In the genomic region with DNA sequence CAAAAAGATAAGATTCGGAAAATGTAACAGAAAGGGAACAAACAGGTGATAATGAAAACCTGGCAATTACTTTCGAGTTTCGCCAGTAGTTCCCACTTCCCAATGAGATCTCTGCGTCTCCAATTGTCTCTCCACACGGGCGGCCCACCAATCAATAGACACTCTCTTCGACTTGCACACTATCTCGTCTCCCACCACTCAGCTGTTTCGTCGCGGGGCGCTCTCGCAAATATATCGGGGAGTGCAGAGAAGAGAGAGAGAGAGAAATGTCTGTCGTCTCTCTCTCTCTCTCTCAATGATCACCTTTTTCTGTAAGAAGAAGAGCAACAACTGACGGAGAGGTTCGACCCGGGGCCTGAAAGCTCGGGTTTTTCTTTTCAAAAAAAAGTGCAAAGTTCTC, we compare ENCODE assay signal across 3 worm cellular contexts.
TF ChIP-seq lines count a peak whose summit lies in the region.

No protein-coding gene starts in this region.

TF ChIP-seq in whole organism, L2 larva, 48 proteins besides CTCF, POLR2A, EP300 and RAD21 (continued from another document):
- TF ChIP-seq ztf-4 (tag; optimal IDR thresholded peaks at IDR 0.05; lab: Kevin White, UChicago), result peak; percentile 87
- TF ChIP-seq ztf-11 (tag; optimal IDR thresholded peaks at IDR 0.05; lab: Kevin White, UChicago), result no peak
- peak; percentile 85 for TF ChIP-seq nhr-129 (tag; optimal IDR thresholded peaks at IDR 0.05; lab: Kevin White, UChicago)
- peak; percentile 9 for TF ChIP-seq Y55F3AM.14 (GFP tag; optimal IDR thresholded peaks at IDR 0.05; lab: Kevin White, UChicago)
- peak; percentile 66 for TF ChIP-seq lin-13 (GFP tag; optimal IDR thresholded peaks at IDR 0.05; lab: Kevin White, UChicago)
- no peak for TF ChIP-seq R02D3.7 (tag; optimal IDR thresholded peaks at IDR 0.05; lab: Kevin White, UChicago)
- peak; percentile 58 for TF ChIP-seq lin-11 (tag; optimal IDR thresholded peaks at IDR 0.05; lab: Kevin White, UChicago)
- no peak for TF ChIP-seq ceh-82 (tag; optimal IDR thresholded peaks at IDR 0.05; lab: Kevin White, UChicago)
- no peak for TF ChIP-seq nhr-23 (tag; optimal IDR thresholded peaks at IDR 0.05; lab: Kevin White, UChicago)
- no peak for TF ChIP-seq nhr-6 (tag; optimal IDR thresholded peaks at IDR 0.05; lab: Kevin White, UChicago)
- peak; percentile 43 for TF ChIP-seq zag-1 (tag; optimal IDR thresholded peaks at IDR 0.05; lab: Kevin White, UChicago)
- TF ChIP-seq unc-39 (tag; optimal IDR thresholded peaks at IDR 0.05; lab: Kevin White, UChicago), result no peak
- peak; percentile 77 for TF ChIP-seq gmeb-1 (tag; optimal IDR thresholded peaks at IDR 0.05; lab: Kevin White, UChicago)
- no peak for TF ChIP-seq aly-2 (tag; optimal IDR thresholded peaks at IDR 0.05; lab: Kevin White, UChicago)
- TF ChIP-seq dmd-4 (tag; optimal IDR thresholded peaks at IDR 0.05; lab: Kevin White, UChicago), result no peak
- TF ChIP-seq peb-1 (tag; optimal IDR thresholded peaks at IDR 0.05; lab: Kevin White, UChicago), result no peak
- TF ChIP-seq ceh-16 (tag; optimal IDR thresholded peaks at IDR 0.05; lab: Kevin White, UChicago), result peak; percentile 56
- TF ChIP-seq fos-1 (tag; optimal IDR thresholded peaks at IDR 0.05; lab: Kevin White, UChicago), result peak; percentile 88
- no peak for TF ChIP-seq nhr-12 (tag; optimal IDR thresholded peaks at IDR 0.05; lab: Kevin White, UChicago)
- peak; percentile 83 for TF ChIP-seq egl-27 (tag; optimal IDR thresholded peaks at IDR 0.05; lab: Kevin White, UChicago)
- TF ChIP-seq skn-1 (tag; optimal IDR thresholded peaks at IDR 0.05; lab: Kevin White, UChicago), result no peak
- peak; percentile 92 for TF ChIP-seq C34F6.9 (tag; optimal IDR thresholded peaks at IDR 0.05; lab: Kevin White, UChicago)
- no peak for TF ChIP-seq ZK546.5 (tag; optimal IDR thresholded peaks at IDR 0.05; lab: Kevin White, UChicago)
- no peak for TF ChIP-seq lin-39 (tag; optimal IDR thresholded peaks at IDR 0.05; lab: Kevin White, UChicago)
- no peak for TF ChIP-seq mbf-1 (tag; optimal IDR thresholded peaks at IDR 0.05; lab: Kevin White, UChicago)
- TF ChIP-seq crh-2 (tag; optimal IDR thresholded peaks at IDR 0.05; lab: Kevin White, UChicago), result peak; percentile 83
- TF ChIP-seq nhr-77 (tag; optimal IDR thresholded peaks at IDR 0.05; lab: Kevin White, UChicago), result peak; percentile 31
TF ChIP-seq in whole organism, L2 larva: peak in this region for 26.

TF ChIP-seq in whole organism, L4 larva, 104 proteins besides CTCF, POLR2A, EP300 and RAD21 (continued from another document and continues in another):
- TF ChIP-seq ceh-20 (GFP tag; IDR thresholded peaks at IDR 0.05; lab: Robert Waterston, UW), result peak; percentile 79
- TF ChIP-seq F37D6.2 (tag; optimal IDR thresholded peaks at IDR 0.05; lab: Kevin White, UChicago), result peak; percentile 43
- TF ChIP-seq D1046.2 (GFP tag; IDR thresholded peaks at IDR 0.05; lab: Robert Waterston, UW), result no peak
- TF ChIP-seq fos-1 (tag; optimal IDR thresholded peaks at IDR 0.05; lab: Kevin White, UChicago), result no peak
- TF ChIP-seq F44E2.7 (GFP tag; IDR thresholded peaks at IDR 0.05; lab: Robert Waterston, UW), result no peak
- peak; percentile 29 for TF ChIP-seq ama-1 (optimal IDR thresholded peaks at IDR 0.05; lab: Kevin White, UChicago)
- peak; percentile 17 for TF ChIP-seq jun-1 (tag; optimal IDR thresholded peaks at IDR 0.05; lab: Kevin White, UChicago)
- TF ChIP-seq F10B5.3 (tag; optimal IDR thresholded peaks at IDR 0.05; lab: Kevin White, UChicago), result no peak
- TF ChIP-seq lin-29 (GFP tag; IDR thresholded peaks at IDR 0.05; lab: Robert Waterston, UW), result no peak
- TF ChIP-seq R02D3.7 (tag; optimal IDR thresholded peaks at IDR 0.05; lab: Kevin White, UChicago), result no peak
- TF ChIP-seq daf-8 (GFP tag; IDR thresholded peaks at IDR 0.05; lab: Robert Waterston, UW), result no peak
- peak; percentile 93 for TF ChIP-seq lin-1 (GFP tag; IDR thresholded peaks at IDR 0.05; lab: Robert Waterston, UW)
- peak; percentile 17 to 53 for TF ChIP-seq mdl-1 (tag; optimal IDR thresholded peaks at IDR 0.05; lab: Kevin White, UChicago)
- TF ChIP-seq nhr-25 (tag; optimal IDR thresholded peaks at IDR 0.05; lab: Kevin White, UChicago; ENCODE audit: borderline replicate concordance, insufficient read depth), result peak; percentile 56
- peak; percentile 76 for TF ChIP-seq nhr-11 (tag; optimal IDR thresholded peaks at IDR 0.05; lab: Kevin White, UChicago)
- TF ChIP-seq zfp-3 (GFP tag; conservative IDR thresholded peaks at IDR 0.05; lab: Robert Waterston, UW), result peak; percentile 68; the same call in 1 of the 2 replicates
- no peak for TF ChIP-seq F26F4.8 (GFP tag; conservative IDR thresholded peaks at IDR 0.05; lab: Robert Waterston, UW)
- TF ChIP-seq lsy-2 (tag; optimal IDR thresholded peaks at IDR 0.05; lab: Kevin White, UChicago), result peak; percentile 51 to 81
- 0 out of 2 replicates have a peak, but pooled peaks have one; percentile 23 for TF ChIP-seq nhr-42 (GFP tag; IDR thresholded peaks at IDR 0.05; lab: Robert Waterston, UW)
- no peak for TF ChIP-seq zip-2 (tag; optimal IDR thresholded peaks at IDR 0.05; lab: Kevin White, UChicago)
- peak; percentile 83 for TF ChIP-seq rbr-2 (tag; optimal IDR thresholded peaks at IDR 0.05; lab: Kevin White, UChicago)
- no peak for TF ChIP-seq ztf-11 (tag; optimal IDR thresholded peaks at IDR 0.05; lab: Kevin White, UChicago)
- peak; percentile 54; the same call in 1 of the 2 replicates for TF ChIP-seq madf-9 (GFP tag; conservative IDR thresholded peaks at IDR 0.05; lab: Robert Waterston, UW)
- no peak for TF ChIP-seq aha-1 (tag; lab: Kevin White, UChicago)
- TF ChIP-seq Y48G9A.11 (GFP tag; IDR thresholded peaks at IDR 0.05; lab: Robert Waterston, UW), result no peak
- TF ChIP-seq lin-38 (GFP tag; IDR thresholded peaks at IDR 0.05; lab: Robert Waterston, UW), result peak; percentile 68
- peak; percentile 52 for TF ChIP-seq dpl-1 (GFP tag; optimal IDR thresholded peaks at IDR 0.05; lab: Kevin White, UChicago)
- no peak for TF ChIP-seq nhr-237 (tag; optimal IDR thresholded peaks at IDR 0.05; lab: Kevin White, UChicago)
- TF ChIP-seq vab-7 (GFP tag; IDR thresholded peaks at IDR 0.05; lab: Robert Waterston, UW), result 0 out of 2 replicates have a peak, but pooled peaks have one; percentile 23
- peak; percentile 38 for TF ChIP-seq T20F7.1 (GFP tag; optimal IDR thresholded peaks at IDR 0.05; lab: Kevin White, UChicago)
- peak; percentile 72; the same call in 1 of the 2 replicates for TF ChIP-seq mdt-29 (GFP tag; IDR thresholded peaks at IDR 0.05; lab: Robert Waterston, UW)
- no peak for TF ChIP-seq ceh-62 (tag; optimal IDR thresholded peaks at IDR 0.05; lab: Kevin White, UChicago)
- peak; percentile 68; the same call in 1 of the 2 replicates for TF ChIP-seq arid-1 (GFP tag; conservative IDR thresholded peaks at IDR 0.05; lab: Robert Waterston, UW)
- peak; percentile 85 for TF ChIP-seq nhr-28 (tag; optimal IDR thresholded peaks at IDR 0.05; lab: Kevin White, UChicago)
- TF ChIP-seq ZK337.2 (GFP tag; IDR thresholded peaks at IDR 0.05; lab: Robert Waterston, UW), result no peak
- TF ChIP-seq lin-13 (GFP tag; optimal IDR thresholded peaks at IDR 0.05; lab: Kevin White, UChicago), result peak; percentile 64
- TF ChIP-seq ZK546.5 (tag; optimal IDR thresholded peaks at IDR 0.05; lab: Kevin White, UChicago), result no peak
- peak in 1 of 2 experiments; percentile 93 for TF ChIP-seq daf-16 (GFP tag; optimal IDR thresholded peaks at IDR 0.05; lab: Kevin White, UChicago)
- peak; percentile 95 for TF ChIP-seq daf-16 (tag; optimal IDR thresholded peaks at IDR 0.05; lab: Kevin White, UChicago)
- peak; percentile 77 for TF ChIP-seq mes-2 (tag; optimal IDR thresholded peaks at IDR 0.05; lab: Kevin White, UChicago; ENCODE audit: poor library complexity, severe bottlenecking)
- 0 out of 2 replicates have a peak, but pooled peaks have one; percentile 54 for TF ChIP-seq Y105C5A.15 (GFP tag; IDR thresholded peaks at IDR 0.05; lab: Robert Waterston, UW)
- TF ChIP-seq cey-2 (tag; optimal IDR thresholded peaks at IDR 0.05; lab: Kevin White, UChicago; ENCODE audit: borderline replicate concordance, insufficient read depth), result no peak
- no peak for TF ChIP-seq Y75B8A.6 (GFP tag; IDR thresholded peaks at IDR 0.05; lab: Robert Waterston, UW)
- no peak for TF ChIP-seq nhr-76 (tag; optimal IDR thresholded peaks at IDR 0.05; lab: Kevin White, UChicago)
- TF ChIP-seq unc-39 (tag; optimal IDR thresholded peaks at IDR 0.05; lab: Kevin White, UChicago), result no peak
- peak; percentile 90 for TF ChIP-seq dve-1 (tag; optimal IDR thresholded peaks at IDR 0.05; lab: Kevin White, UChicago; ENCODE audit: insufficient read depth)
- peak; percentile 69 for TF ChIP-seq nhr-102 (tag; optimal IDR thresholded peaks at IDR 0.05; lab: Kevin White, UChicago)
- TF ChIP-seq dmd-6 (GFP tag; IDR thresholded peaks at IDR 0.05; lab: Robert Waterston, UW), result peak; percentile 94
- peak; percentile 57 for TF ChIP-seq gei-8 (GFP tag; optimal IDR thresholded peaks at IDR 0.05; lab: Kevin White, UChicago)
- TF ChIP-seq lin-15B (tag; optimal IDR thresholded peaks at IDR 0.05; lab: Kevin White, UChicago), result no peak

TF ChIP-seq in whole organism, late embryonic, 69 proteins besides CTCF, POLR2A, EP300 and RAD21 (continued from another document):
- peak; percentile 90 for TF ChIP-seq unc-55 (GFP tag; optimal IDR thresholded peaks at IDR 0.05; lab: Kevin White, UChicago)
- no peak for TF ChIP-seq Y22D7AL.16 (tag; optimal IDR thresholded peaks at IDR 0.05; lab: Kevin White, UChicago)
- TF ChIP-seq nfya-1 (tag; optimal IDR thresholded peaks at IDR 0.05; lab: Kevin White, UChicago), result peak; percentile 99
- TF ChIP-seq sdc-2 (tag; optimal IDR thresholded peaks at IDR 0.05; lab: Kevin White, UChicago), result no peak
- TF ChIP-seq pax-1 (tag; optimal IDR thresholded peaks at IDR 0.05; lab: Kevin White, UChicago), result no peak
- peak; percentile 85 for TF ChIP-seq ceh-31 (tag; optimal IDR thresholded peaks at IDR 0.05; lab: Kevin White, UChicago)
- no peak for TF ChIP-seq C08G9.2 (tag; optimal IDR thresholded peaks at IDR 0.05; lab: Kevin White, UChicago)
- TF ChIP-seq rnt-1 (tag; optimal IDR thresholded peaks at IDR 0.05; lab: Kevin White, UChicago), result peak; percentile 70
- peak; percentile 41 for TF ChIP-seq elt-2 (tag; optimal IDR thresholded peaks at IDR 0.05; lab: Kevin White, UChicago)
- no peak for TF ChIP-seq lin-11 (tag; optimal IDR thresholded peaks at IDR 0.05; lab: Kevin White, UChicago)
- no peak for TF ChIP-seq hlh-6 (tag; optimal IDR thresholded peaks at IDR 0.05; lab: Kevin White, UChicago)
- TF ChIP-seq pros-1 (tag; optimal IDR thresholded peaks at IDR 0.05; lab: Kevin White, UChicago), result peak; percentile 20
- no peak for TF ChIP-seq pag-3 (tag; optimal IDR thresholded peaks at IDR 0.05; lab: Kevin White, UChicago; ENCODE audit: borderline replicate concordance)
- no peak for TF ChIP-seq pha-4 (tag; optimal IDR thresholded peaks at IDR 0.05; lab: Kevin White, UChicago)
- TF ChIP-seq dve-1 (tag; optimal IDR thresholded peaks at IDR 0.05; lab: Kevin White, UChicago), result no peak
- peak; percentile 48 for TF ChIP-seq ref-2 (tag; optimal IDR thresholded peaks at IDR 0.05; lab: Kevin White, UChicago)
- TF ChIP-seq nhr-232 (tag; optimal IDR thresholded peaks at IDR 0.05; lab: Kevin White, UChicago), result no peak
- no peak for TF ChIP-seq ceh-6 (GFP tag; optimal IDR thresholded peaks at IDR 0.05; lab: Kevin White, UChicago)
- peak; percentile 49 for TF ChIP-seq ceh-14 (tag; optimal IDR thresholded peaks at IDR 0.05; lab: Kevin White, UChicago)
- TF ChIP-seq hlh-15 (tag; optimal IDR thresholded peaks at IDR 0.05; lab: Kevin White, UChicago), result no peak
- no peak for TF ChIP-seq madf-2 (tag; optimal IDR thresholded peaks at IDR 0.05; lab: Kevin White, UChicago)
- no peak for TF ChIP-seq syd-9 (tag; optimal IDR thresholded peaks at IDR 0.05; lab: Kevin White, UChicago)
- TF ChIP-seq ets-4 (tag; optimal IDR thresholded peaks at IDR 0.05; lab: Kevin White, UChicago), result no peak
- TF ChIP-seq hlh-8 (tag; optimal IDR thresholded peaks at IDR 0.05; lab: Kevin White, UChicago), result no peak
- peak; percentile 32 for TF ChIP-seq F13H6.1 (tag; optimal IDR thresholded peaks at IDR 0.05; lab: Kevin White, UChicago)
- TF ChIP-seq unc-3 (GFP tag; conservative IDR thresholded peaks at IDR 0.05; lab: Robert Waterston, UW), result no peak; the same call in 1 of the 2 replicates
- no peak for TF ChIP-seq unc-3 (tag; optimal IDR thresholded peaks at IDR 0.05; lab: Kevin White, UChicago)
- TF ChIP-seq dmd-4 (tag; optimal IDR thresholded peaks at IDR 0.05; lab: Kevin White, UChicago; ENCODE audit: borderline replicate concordance), result no peak
- peak; percentile 45 for TF ChIP-seq ceh-2 (tag; optimal IDR thresholded peaks at IDR 0.05; lab: Kevin White, UChicago)
- no peak for TF ChIP-seq npax-4 (tag; optimal IDR thresholded peaks at IDR 0.05; lab: Kevin White, UChicago)
- TF ChIP-seq fkh-10 (GFP tag; optimal IDR thresholded peaks at IDR 0.05; lab: Kevin White, UChicago), result no peak
- no peak for TF ChIP-seq ceh-45 (GFP tag; IDR thresholded peaks at IDR 0.05; lab: Robert Waterston, UW)
- TF ChIP-seq T23F11.4 (GFP tag; optimal IDR thresholded peaks at IDR 0.05; lab: Kevin White, UChicago), result no peak
- TF ChIP-seq eyg-1 (tag; optimal IDR thresholded peaks at IDR 0.05; lab: Kevin White, UChicago), result no peak
- peak; percentile 24 for TF ChIP-seq ceh-19 (GFP tag; optimal IDR thresholded peaks at IDR 0.05; lab: Kevin White, UChicago)
- no peak for TF ChIP-seq gmeb-2 (tag; optimal IDR thresholded peaks at IDR 0.05; lab: Kevin White, UChicago)
- TF ChIP-seq ceh-22 (tag; optimal IDR thresholded peaks at IDR 0.05; lab: Kevin White, UChicago), result no peak
- TF ChIP-seq ceh-9 (tag; optimal IDR thresholded peaks at IDR 0.05; lab: Kevin White, UChicago), result no peak
- TF ChIP-seq ceh-34 (tag; optimal IDR thresholded peaks at IDR 0.05; lab: Kevin White, UChicago), result peak; percentile 60
- TF ChIP-seq ceh-48 (tag; optimal IDR thresholded peaks at IDR 0.05; lab: Kevin White, UChicago), result peak; percentile 87
- peak; percentile 82 for TF ChIP-seq hlh-30 (tag; optimal IDR thresholded peaks at IDR 0.05; lab: Kevin White, UChicago; ENCODE audit: insufficient read depth)
